Worm (Caenorhabditis elegans): ENCODE data around the gene Y57G11C.499.
A peak's percentile ranks its signal among the peaks of the same experiment; 100 is the strongest.

The Y57G11C.499 gene

ce11 chrIV:14767693-14768251, 13.0 kb upstream of the Y57G11C.499 start, which contains the start of the genes mrps-7 and Y57G11C.3 (continued):
- TF ChIP-seq F49E8.2 (tag; optimal IDR thresholded peaks at IDR 0.05; ENCODE audit: insufficient read depth) (peak; percentile 67), unc-62 (GFP tag; optimal IDR thresholded peaks at IDR 0.05) (no peak), K12H6.12 (tag; optimal IDR thresholded peaks at IDR 0.05) (peak; percentile 69), him-1 (tag; optimal IDR thresholded peaks at IDR 0.05) (no peak), snpc-3.4 (tag; optimal IDR thresholded peaks at IDR 0.05) (peak; percentile 36), snpc-4 (GFP tag; optimal IDR thresholded peaks at IDR 0.05) (peak; percentile 83), snpc-4 (tag; optimal IDR thresholded peaks at IDR 0.05) (peak; percentile 73 to 93 (median 86)), T26A5.8 (tag; optimal IDR thresholded peaks at IDR 0.05) (no peak), atf-7 (tag; optimal IDR thresholded peaks at IDR 0.05) (no peak), nhr-80 (tag; optimal IDR thresholded peaks at IDR 0.05) (peak; percentile 11), snpc-1.3 (tag; optimal IDR thresholded peaks at IDR 0.05; ENCODE audit: insufficient read depth) (peak; percentile 90), nfya-2 (GFP tag; IDR thresholded peaks at IDR 0.05) (no peak), Y53F4B.3 (GFP tag; IDR thresholded peaks at IDR 0.05) (no peak), lir-1 (GFP tag; conservative IDR thresholded peaks at IDR 0.05) (peak; percentile 58; the same call in 1 of the 2 replicates), K11D2.4 (GFP tag; IDR thresholded peaks at IDR 0.05) (peak; percentile 70), tbp1 (GFP tag; optimal IDR thresholded peaks at IDR 0.05) (peak; percentile 72), ztf-26 (tag; optimal IDR thresholded peaks at IDR 0.05) (peak; percentile 63), F33H1.4 (GFP tag; IDR thresholded peaks at IDR 0.05) (peak; percentile 56; the same call in 1 of the 2 replicates), ztf-18 (tag; optimal IDR thresholded peaks at IDR 0.05) (peak; percentile 58), rcor-1 (GFP tag; IDR thresholded peaks at IDR 0.05) (peak; percentile 83), C17E4.6 (GFP tag; IDR thresholded peaks at IDR 0.05) (no peak), pbrm-1 (GFP tag; IDR thresholded peaks at IDR 0.05) (peak; percentile 79), attf-3 (GFP tag; conservative IDR thresholded peaks at IDR 0.05) (peak; percentile 100), gei-17 (GFP tag; optimal IDR thresholded peaks at IDR 0.05) (no peak), madf-8 (GFP tag; conservative IDR thresholded peaks at IDR 0.05) (peak; percentile 56), cebp-1 (GFP tag; IDR thresholded peaks at IDR 0.05) (peak; percentile 93), cebp-1 (tag; optimal IDR thresholded peaks at IDR 0.05) (peak; percentile 96), ekl-4 (GFP tag; IDR thresholded peaks at IDR 0.05) (peak; percentile 58; the same call in 1 of the 2 replicates), dpl-1 (GFP tag; optimal IDR thresholded peaks at IDR 0.05) (peak; percentile 18), mcd-1 (GFP tag; IDR thresholded peaks at IDR 0.05) (peak; percentile 99), lin-35 (GFP tag; optimal IDR thresholded peaks at IDR 0.05) (peak in 2 of 3 experiments; percentile 12 to 83), dpff-1 (tag; optimal IDR thresholded peaks at IDR 0.05) (no peak), lin-40 (tag; optimal IDR thresholded peaks at IDR 0.05) (peak; percentile 89), attf-5 (GFP tag; optimal IDR thresholded peaks at IDR 0.05) (peak; percentile 79), F23B12.7 (tag; optimal IDR thresholded peaks at IDR 0.05; ENCODE audit: insufficient read depth) (peak; percentile 82), lsl-1 (GFP tag; optimal IDR thresholded peaks at IDR 0.05) (peak; percentile 45), nfyb-1 (GFP tag; IDR thresholded peaks at IDR 0.05) (peak; percentile 42; the same call in 1 of the 2 replicates), die-1 (tag; optimal IDR thresholded peaks at IDR 0.05) (no peak), T07F8.4 (tag; optimal IDR thresholded peaks at IDR 0.05) (no peak), D2030.7 (GFP tag; IDR thresholded peaks at IDR 0.05) (peak; percentile 64; the same call in 1 of the 2 replicates), snpc-1.1 (tag; optimal IDR thresholded peaks at IDR 0.05; ENCODE audit: insufficient read depth) (peak; percentile 60), dox-1 (GFP tag; IDR thresholded peaks at IDR 0.05) (peak; percentile 86), hsf-1 (GFP tag; IDR thresholded peaks at IDR 0.05) (no peak)

Measured in whole organism, young adult.